Fruit fly (Drosophila melanogaster) whole organism, prepupa: ENCODE results near the gene nkd.

ENCODE experiments used
- Blimp-1 ChIP-seq: fragments of 200-800 bp; sonication (Bioruptor generic); optimal IDR thresholded peaks from 3 replicates; lab custom pipeline; 2017; ENCODE audit warnings: missing biosample characterization, missing genetic modification characterization, mild to moderate bottlenecking, moderate library complexity, missing genetic modification reagents
- CG10631 ChIP-seq: fragments of 200-800 bp; sonication (Bioruptor generic); optimal IDR thresholded peaks from 2 replicates; lab custom pipeline; 2016; ENCODE audit warnings: missing biosample characterization, missing genetic modification characterization
- CG11294 ChIP-seq: fragments of 200-800 bp; sonication (Bioruptor generic); IDR thresholded peaks from 2 replicates; pipeline ENCODE4 v1.3.6; 2022; ENCODE audit warnings: missing biosample characterization, missing genetic modification characterization
- CG15336 ChIP-seq: fragments of 200-800 bp; sonication (Bioruptor generic); IDR thresholded peaks from 2 replicates; pipeline ENCODE4 v1.3.6; 2022; ENCODE audit warnings: missing biosample characterization, missing genetic modification characterization
- CG1621 ChIP-seq: fragments of 200-800 bp; sonication (Bioruptor generic); optimal IDR thresholded peaks from 3 replicates; lab custom pipeline; 2018; ENCODE audit warnings: missing biosample characterization, mild to moderate bottlenecking, missing genetic modification characterization
- CG16779 ChIP-seq: fragments of 200-800 bp; sonication (Bioruptor generic); optimal IDR thresholded peaks from 3 replicates; lab custom pipeline; 2017; ENCODE audit warnings: missing biosample characterization, mild to moderate bottlenecking, missing genetic modification characterization
- CG3032 ChIP-seq: fragments of 200-800 bp; optimal IDR thresholded peaks from 2 replicates; lab custom pipeline; 2019; ENCODE audit warnings: missing biosample characterization, mild to moderate bottlenecking, missing genetic modification characterization, moderate library complexity
- CG31627 ChIP-seq: fragments of 200-800 bp; sonication (Bioruptor generic); optimal IDR thresholded peaks from 3 replicates; lab custom pipeline; 2016; ENCODE audit warnings: missing biosample characterization, missing genetic modification characterization
- CG34406 ChIP-seq: fragments of 200-800 bp; sonication (Bioruptor generic); optimal IDR thresholded peaks from 3 replicates; lab custom pipeline; 2016; ENCODE audit warnings: missing biosample characterization, missing genetic modification characterization
- CG3919 ChIP-seq: fragments of 200-800 bp; sonication (Bioruptor generic); optimal IDR thresholded peaks from 3 replicates; lab custom pipeline; 2016; ENCODE audit warnings: missing biosample characterization, missing genetic modification characterization
- CG8319 ChIP-seq: fragments of 200-800 bp; sonication (Bioruptor generic); optimal IDR thresholded peaks from 3 replicates; lab custom pipeline; 2016; ENCODE audit warnings: missing biosample characterization, missing genetic modification characterization
- CG8632 ChIP-seq: fragments of 200-800 bp; sonication (Bioruptor generic); optimal IDR thresholded peaks from 3 replicates; lab custom pipeline; 2016; ENCODE audit warnings: missing biosample characterization, missing genetic modification characterization
- Eip78C ChIP-seq: fragments of 200-800 bp; sonication (Bioruptor generic); peaks from one replicate; lab custom pipeline; 2016; ENCODE audit warnings: missing biosample characterization, missing genetic modification characterization
- Ets21C ChIP-seq: fragments of 200-800 bp; sonication (Bioruptor generic); optimal IDR thresholded peaks from 3 replicates; lab custom pipeline; 2016; ENCODE audit warnings: missing biosample characterization, missing genetic modification characterization
- Gug ChIP-seq: fragments of 200-800 bp; sonication (Bioruptor generic); IDR thresholded peaks from 2 replicates; pipeline ENCODE4 v1.3.6; 2022; ENCODE audit warnings: missing biosample characterization, missing genetic modification characterization
- Hr38 ChIP-seq: sonication (Bioruptor generic); optimal IDR thresholded peaks from 2 replicates; lab custom pipeline; 2016; ENCODE audit warnings: missing biosample characterization, missing genetic modification characterization
- Hr39 ChIP-seq: fragments of 200-800 bp; sonication (Bioruptor generic); optimal IDR thresholded peaks from 2 replicates; lab custom pipeline; 2016; ENCODE audit warnings: missing biosample characterization, missing genetic modification characterization
- Hr4 ChIP-seq: fragments of 200-800 bp; sonication (Bioruptor generic); optimal IDR thresholded peaks from 3 replicates; lab custom pipeline; 2016; ENCODE audit warnings: missing biosample characterization, missing genetic modification characterization
- Lpt ChIP-seq: fragments of 200-800 bp; sonication (Bioruptor generic); optimal IDR thresholded peaks from 3 replicates; lab custom pipeline; 2016; ENCODE audit warnings: missing biosample characterization, missing genetic modification characterization
- Met ChIP-seq: fragments of 200-800 bp; sonication (Bioruptor generic); optimal IDR thresholded peaks from 3 replicates; lab custom pipeline; 2016; ENCODE audit warnings: missing biosample characterization, missing genetic modification characterization
- Sox102F ChIP-seq: fragments of 200-800 bp; sonication (Bioruptor generic); optimal IDR thresholded peaks from 2 replicates; lab custom pipeline; 2016; ENCODE audit warnings: missing biosample characterization, mild to moderate bottlenecking, missing genetic modification characterization
- Sox14 ChIP-seq: fragments of 200-800 bp; sonication (Bioruptor generic); optimal IDR thresholded peaks from 3 replicates; lab custom pipeline; 2016; ENCODE audit warnings: missing biosample characterization, missing genetic modification characterization
- acj6 ChIP-seq: fragments of 200-800 bp; sonication (Bioruptor generic); optimal IDR thresholded peaks from 3 replicates; lab custom pipeline; 2016; ENCODE audit warnings: missing biosample characterization, missing genetic modification characterization
- dac ChIP-seq: fragments of 200-800 bp; sonication (Bioruptor generic); optimal IDR thresholded peaks from 2 replicates; lab custom pipeline; 2017; ENCODE audit warnings: missing biosample characterization, mild to moderate bottlenecking, missing genetic modification characterization
- dsx ChIP-seq: fragments of 200-800 bp; optimal IDR thresholded peaks from 3 replicates; lab custom pipeline; 2019; ENCODE audit warnings: missing biosample characterization, mild to moderate bottlenecking, missing genetic modification characterization, moderate library complexity; ENCODE audit not compliant: poor library complexity, severe bottlenecking
- ss ChIP-seq, 2 experiments: fragments of 200-800 bp; sonication (Bioruptor generic); optimal IDR thresholded peaks; 2 replicates in 1 of 2; 3 replicates in 1 of 2; lab custom pipeline; 2017 to 2018; ENCODE audit warnings: mild to moderate bottlenecking in 2 of 2, missing biosample characterization in 2 of 2, missing genetic modification characterization in 2 of 2, moderate library complexity in 1 of 2
- svp ChIP-seq: fragments of 200-800 bp; sonication (Bioruptor generic); peaks from one replicate; lab custom pipeline; 2016; ENCODE audit warnings: missing biosample characterization, missing genetic modification characterization

nkd gene

dm6 chr3L:19011174-19011573, 34.1 kb downstream of the nkd start (continued):
- TF ChIP-seq Met (peak; percentile 50), CG15336 (GFP tag; lab: Robert Waterston, UW) (peak; percentile 81), CG34406 (peak; percentile 1), CG3919 (GFP tag; lab: Kevin White, UChicago) (peak; percentile 54), Gug (0 out of 2 replicates have a peak, but pooled peaks have one; percentile 25), dac (GFP tag; lab: Kevin White, UChicago) (no peak), ss (GFP tag; optimal IDR thresholded peaks at IDR 0.05; lab: Kevin White, UChicago) (no peak)

dm6 chr3L:19008855-19009254, 36.4 kb downstream of the nkd start:
- peak; percentile 32 for TF ChIP-seq dsx

dm6 chr3L:19005396-19005795, 39.9 kb downstream of the nkd start:
- TF ChIP-seq CG16779 (tag; lab: Kevin White, UChicago) (no peak), CG11294 (GFP tag; lab: Robert Waterston, UW) (no peak), CG3032 (tag; lab: Kevin White, UChicago) (no peak), CG3919 (GFP tag; lab: Kevin White, UChicago) (no peak), Sox14 (GFP tag; lab: Kevin White, UChicago) (no peak), Blimp-1 (GFP tag; lab: Kevin White, UChicago) (no peak), ss (GFP tag; optimal IDR thresholded peaks at IDR 0.05; lab: Kevin White, UChicago) (no peak), CG1621 (tag; lab: Kevin White, UChicago) (no peak), Hr4 (GFP tag; lab: Kevin White, UChicago) (no peak), Gug (no peak), Sox102F (GFP tag; lab: Kevin White, UChicago) (no peak), CG34406 (no peak), Lpt (GFP tag; lab: Kevin White, UChicago) (no peak), CG31627 (GFP tag; lab: Kevin White, UChicago) (no peak), CG8632 (no peak), CG8319 (no peak), Hr39 (GFP tag; lab: Kevin White, UChicago) (no peak)

DNA sequence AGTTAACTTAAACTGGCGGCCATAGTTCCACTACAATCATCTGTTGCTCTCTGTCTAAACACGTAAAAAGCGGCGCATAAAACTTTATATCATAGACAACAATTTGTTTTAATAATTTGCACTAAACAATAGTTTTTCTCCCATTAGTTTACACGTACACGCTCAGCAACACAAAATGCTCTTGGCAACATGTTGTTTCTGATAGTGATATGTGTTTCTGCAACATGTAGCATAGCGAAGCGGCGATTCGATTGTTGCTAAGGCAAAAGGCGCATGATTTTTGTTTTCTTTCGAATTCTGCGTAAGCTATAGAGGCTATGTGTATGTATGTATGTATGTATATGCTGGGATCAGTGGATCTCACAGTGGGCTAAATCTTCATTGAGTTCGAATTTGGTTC, 41.1 kb downstream of the nkd start:
- TF ChIP-seq Ets21C (GFP tag; lab: Kevin White, UChicago) (no peak), CG10631 (GFP tag; lab: Kevin White, UChicago) (no peak)

dm6 chr3L:19003220-19003619, 42.0 kb downstream of the nkd start, which contains the start of gene SmydA-2:
Gene SmydA-2 (minus strand): TSS chr3L:19003252.
- TF ChIP-seq Eip78C (peak; percentile 17), acj6 (no peak)

dm6 chr3L:19000413-19000812, 44.8 kb downstream of the nkd start, which contains the start of gene CG3808:
Gene CG3808 (minus strand): TSS chr3L:19000608.
- TF ChIP-seq Sox14 (GFP tag; lab: Kevin White, UChicago) (peak; percentile 30), Hr38 (no peak)

- peak; percentile 96 for TF ChIP-seq svp (GFP tag; lab: Kevin White, UChicago)
- no peak for TF ChIP-seq CG16779 (tag; lab: Kevin White, UChicago)
- peak; percentile 47 for TF ChIP-seq Eip78C
- TF ChIP-seq Sox14 (GFP tag; lab: Kevin White, UChicago): peak; percentile 43
- TF ChIP-seq dsx: no peak
These were observed 46.9 kb downstream of the nkd start for dm6 chr3L:18998284-18998830.
